Worm (Caenorhabditis elegans) whole organism, mixed stage, embryonic: ENCODE measurements around the gene tsg-101.

ENCODE experiments used
- ceh-83 ChIP-seq: fragments of 200-800 bp; sonication (Bioruptor generic); optimal IDR thresholded peaks from 2 replicates; lab custom pipeline; 2018; ENCODE audit warnings: mild to moderate bottlenecking, missing genetic modification characterization, missing compliant biosample characterization
- ces-1 ChIP-seq: fragments of 150-350 bp; optimal IDR thresholded peaks from 2 replicates; lab custom pipeline; 2014; ENCODE audit warnings: missing biosample characterization, missing genetic modification reagents, missing genetic modification characterization
- cnd-1 ChIP-seq: fragments of 200-800 bp; sonication (Bioruptor generic); optimal IDR thresholded peaks from 2 replicates; lab custom pipeline; 2018; ENCODE audit warnings: mild to moderate bottlenecking, missing genetic modification characterization, missing compliant biosample characterization
- mls-2 ChIP-seq: sonication (generic microtip); optimal IDR thresholded peaks from 2 replicates; lab custom pipeline; 2016; ENCODE audit warnings: mild to moderate bottlenecking, missing genetic modification characterization, moderate library complexity, missing compliant biosample characterization
- nhr-2 ChIP-seq: fragments of 150-350 bp; optimal IDR thresholded peaks from 2 replicates; lab custom pipeline; 2014; ENCODE audit warnings: missing biosample characterization, missing genetic modification characterization
- nhr-237 ChIP-seq: fragments of 150-350 bp; optimal IDR thresholded peaks from 2 replicates; lab custom pipeline; 2014; ENCODE audit warnings: missing biosample characterization, missing genetic modification characterization
- snpc-4 ChIP-seq: fragments of 150-350 bp; optimal IDR thresholded peaks from 2 replicates; lab custom pipeline; 2014; ENCODE audit warnings: missing biosample characterization, missing genetic modification characterization

tsg-101 gene

DNA sequence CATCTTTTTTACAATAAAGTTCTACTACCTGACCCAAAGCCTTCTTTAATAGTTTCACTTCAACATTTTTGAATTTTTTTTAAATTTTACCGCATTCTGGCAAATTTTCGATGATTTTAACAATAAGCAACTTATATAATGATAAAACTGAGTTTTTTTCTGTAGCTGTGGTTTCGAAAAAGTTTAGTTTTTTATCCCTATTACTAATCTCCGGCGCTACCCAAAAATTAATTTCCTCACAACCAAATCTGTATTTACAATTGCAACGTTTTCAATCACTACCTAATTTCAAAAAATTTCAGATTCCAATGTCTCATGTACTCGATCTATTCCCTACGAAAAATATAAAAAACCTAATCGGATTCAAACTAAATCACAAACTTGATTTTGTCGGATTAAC, 47.2 kb downstream of the tsg-101 start, which contains the start of gene F58E2.3:
F58E2.3 (plus strand) TSS at position 301 of the 400 bp plus-strand sequence.
- TF ChIP-seq snpc-4 (tag; lab: Kevin White, UChicago) (no peak), mls-2 (no peak), cnd-1 (tag; lab: Kevin White, UChicago) (no peak), nhr-2 (no peak), nhr-237 (tag; lab: Kevin White, UChicago) (no peak)

DNA sequence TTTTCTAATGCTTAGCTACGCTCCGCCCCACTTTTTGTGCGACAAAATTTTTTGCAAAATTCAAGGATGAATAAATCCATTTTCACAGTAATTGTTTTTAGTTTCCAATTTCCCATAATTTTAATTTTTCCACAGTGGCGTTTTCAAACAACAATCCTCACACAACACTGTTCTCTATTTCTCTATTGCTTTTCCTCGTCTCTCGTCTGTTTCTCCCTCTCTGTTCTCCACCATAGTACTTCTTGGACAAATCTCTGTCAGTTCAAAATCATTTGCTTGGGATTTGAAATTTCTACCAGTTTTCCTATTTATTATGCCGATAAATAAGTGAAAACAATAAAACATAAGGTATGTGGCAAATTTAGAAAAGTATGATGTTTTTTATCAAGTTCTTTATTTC, 51.1 kb downstream of the tsg-101 start, which contains the start of gene F58E2.4:
F58E2.4 (plus strand) TSS at position 134 of the 400 bp plus-strand sequence.
- TF ChIP-seq ceh-83 (GFP tag; lab: Kevin White, UChicago), result no peak
- no peak for TF ChIP-seq cnd-1 (tag; lab: Kevin White, UChicago)
- no peak for TF ChIP-seq ces-1 (GFP tag; lab: Kevin White, UChicago)
